Worm (Caenorhabditis elegans) whole organism, L4/young adult: ENCODE data around the gene srsx-15.

Source experiments
- W03F9.2 ChIP-seq: fragments of 150-350 bp; optimal IDR thresholded peaks from 2 replicates; lab custom pipeline; 2014; ENCODE audit warnings: missing biosample characterization, missing genetic modification characterization
- dao-5 ChIP-seq: sonication (generic microtip); optimal IDR thresholded peaks from 2 replicates; lab custom pipeline; 2016; ENCODE audit warnings: missing genotype, missing genetic modification characterization, moderate library complexity, missing compliant biosample characterization
- him-1 ChIP-seq: sonication (generic microtip); optimal IDR thresholded peaks from 2 replicates; lab custom pipeline; 2016; ENCODE audit warnings: missing genotype, missing genetic modification reagents, missing genetic modification characterization, missing compliant biosample characterization

srsx-15 gene

ce11 chrIV:5590120-5590519 is 33.5 kb downstream of the srsx-15 start:
- TF ChIP-seq W03F9.2 (tag; lab: Kevin White, UChicago) (no peak), dao-5 (tag; lab: Kevin White, UChicago) (no peak), him-1 (tag; lab: Kevin White, UChicago) (no peak)

- TF ChIP-seq him-1 (tag; lab: Kevin White, UChicago) (no peak), dao-5 (tag; lab: Kevin White, UChicago) (no peak), W03F9.2 (tag; lab: Kevin White, UChicago) (no peak)
These were observed 35.4 kb downstream of the srsx-15 start for ce11 chrIV:5587964-5588860.

- TF ChIP-seq dao-5 (tag; lab: Kevin White, UChicago), result no peak
- TF ChIP-seq him-1 (tag; lab: Kevin White, UChicago), result no peak
- no peak for TF ChIP-seq W03F9.2 (tag; lab: Kevin White, UChicago)
These were observed 37.3 kb downstream of the srsx-15 start for ce11 chrIV:5586320-5586720.

ce11 chrIV:5584384-5584783 is 39.2 kb downstream of the srsx-15 start, which contains the start of gene fkh-7:
Gene fkh-7 (plus strand): TSS chrIV:5584684.
- no peak for TF ChIP-seq W03F9.2 (tag; lab: Kevin White, UChicago)
- no peak for TF ChIP-seq him-1 (tag; lab: Kevin White, UChicago)
- TF ChIP-seq dao-5 (tag; lab: Kevin White, UChicago), result no peak

- TF ChIP-seq him-1 (tag; lab: Kevin White, UChicago) (no peak), W03F9.2 (tag; lab: Kevin White, UChicago) (no peak), dao-5 (tag; lab: Kevin White, UChicago) (no peak)
These were observed 40.4 kb downstream of the srsx-15 start for ce11 chrIV:5583184-5583583.

- TF ChIP-seq him-1 (tag; lab: Kevin White, UChicago), result no peak
- no peak for TF ChIP-seq dao-5 (tag; lab: Kevin White, UChicago)
- TF ChIP-seq W03F9.2 (tag; lab: Kevin White, UChicago), result no peak
These were observed 40.9 kb downstream of the srsx-15 start for ce11 chrIV:5582760-5583159.

ce11 chrIV:5582267-5582666 is 41.4 kb downstream of the srsx-15 start:
- TF ChIP-seq dao-5 (tag; lab: Kevin White, UChicago) (no peak), him-1 (tag; lab: Kevin White, UChicago) (no peak), W03F9.2 (tag; lab: Kevin White, UChicago) (peak; percentile 4)

- TF ChIP-seq dao-5 (tag; lab: Kevin White, UChicago), result no peak
- no peak for TF ChIP-seq him-1 (tag; lab: Kevin White, UChicago)
- no peak for TF ChIP-seq W03F9.2 (tag; lab: Kevin White, UChicago)
These were observed 42.9 kb downstream of the srsx-15 start for ce11 chrIV:5580588-5581308.

ce11 chrIV:5574033-5574432 is 49.6 kb downstream of the srsx-15 start, which contains the start of gene T12E12.6:
Gene T12E12.6 (minus strand): TSS chrIV:5574133.
- no peak for TF ChIP-seq dao-5 (tag; lab: Kevin White, UChicago)
- no peak for TF ChIP-seq him-1 (tag; lab: Kevin White, UChicago)
- TF ChIP-seq W03F9.2 (tag; lab: Kevin White, UChicago), result no peak

ce11 chrIV:5572693-5573092 is 50.9 kb downstream of the srsx-15 start:
- TF ChIP-seq him-1 (tag; lab: Kevin White, UChicago) (no peak), dao-5 (tag; lab: Kevin White, UChicago) (no peak), W03F9.2 (tag; lab: Kevin White, UChicago) (no peak)
